Worm (Caenorhabditis elegans) whole organism, L2 larva: ENCODE results near the gene F55C10.4.

Experiments used
- lsy-2 ChIP-seq, 2 experiments: fragments of 150-350 bp in 1 of 2; sonication (generic microtip) in 1 of 2; optimal IDR thresholded peaks; 2 replicates each; lab custom pipeline; 2014 to 2017; ENCODE audit warnings: missing biosample characterization in 2 of 2, missing genetic modification characterization in 2 of 2
- sma-3 ChIP-seq: sonication (generic microtip); optimal IDR thresholded peaks from 2 replicates; lab custom pipeline; 2016; ENCODE audit warnings: missing genetic modification reagents, missing genetic modification characterization, missing compliant biosample characterization
- snpc-4 ChIP-seq: fragments of 150-350 bp; optimal IDR thresholded peaks from 2 replicates; lab custom pipeline; 2014; ENCODE audit warnings: missing biosample characterization, missing genetic modification characterization

ce11 chrV:11363575-11363974 lies 23.0 kb upstream of the F55C10.4 start:
- no peak for TF ChIP-seq sma-3 (GFP tag; lab: Kevin White, UChicago)
- TF ChIP-seq lsy-2 (tag; optimal IDR thresholded peaks at IDR 0.05; lab: Kevin White, UChicago) = no peak
- TF ChIP-seq snpc-4 (tag; lab: Kevin White, UChicago) = no peak
